Fruit fly (Drosophila melanogaster) whole organism, embryonic: Measurements from ENCODE around the gene Phs.

Source experiments
- Adf1 ChIP-seq: fragments of 200-800 bp; sonication (Bioruptor generic); IDR thresholded peaks from 2 replicates; pipeline ENCODE4 v1.3.6; 2022; ENCODE audit warnings: missing biosample characterization, missing genetic modification characterization
- Asciz ChIP-seq: fragments of 200-800 bp; sonication (Bioruptor generic); optimal IDR thresholded peaks from 2 replicates; lab custom pipeline; 2017; ENCODE audit warnings: missing biosample characterization, mild to moderate bottlenecking, missing genetic modification characterization, missing genetic modification reagents
- BEAF-32 ChIP-seq: fragments of 200-800 bp; sonication (Bioruptor generic); optimal IDR thresholded peaks from 3 replicates; lab custom pipeline; 2017; ENCODE audit warnings: missing biosample characterization, missing genetic modification characterization, mild to moderate bottlenecking, moderate library complexity, missing genetic modification reagents
- Bgb ChIP-seq: fragments of 200-800 bp; sonication (Bioruptor generic); IDR thresholded peaks from 2 replicates; pipeline ENCODE4 v1.3.6; 2022; ENCODE audit warnings: missing biosample characterization, missing genetic modification characterization; ENCODE audit not compliant: partially characterized antibody
- CG10654 ChIP-seq: fragments of 200-800 bp; sonication (Bioruptor generic); optimal IDR thresholded peaks from 2 replicates; lab custom pipeline; 2016; ENCODE audit warnings: missing biosample characterization, missing genetic modification characterization
- CG11093 ChIP-seq: fragments of 200-800 bp; sonication (Bioruptor generic); IDR thresholded peaks from 3 replicates; pipeline ENCODE4 v1.3.6; 2022; ENCODE audit warnings: missing biosample characterization, missing genetic modification characterization
- CG11696 ChIP-seq: fragments of 200-800 bp; sonication (Bioruptor generic); IDR thresholded peaks from 2 replicates; pipeline ENCODE4 v1.3.6; 2022; ENCODE audit warnings: missing biosample characterization, missing genetic modification characterization
- CG11723 ChIP-seq: fragments of 200-800 bp; sonication (Bioruptor generic); optimal IDR thresholded peaks from 2 replicates; lab custom pipeline; 2017; ENCODE audit warnings: missing biosample characterization, mild to moderate bottlenecking, missing genetic modification characterization
- CG12942 ChIP-seq: fragments of 200-800 bp; sonication (Bioruptor generic); optimal IDR thresholded peaks from 3 replicates; lab custom pipeline; 2016; ENCODE audit warnings: missing biosample characterization, missing genetic modification characterization
- CG13296 ChIP-seq: fragments of 200-800 bp; sonication (Bioruptor generic); optimal IDR thresholded peaks from 3 replicates; lab custom pipeline; 2018; ENCODE audit warnings: missing biosample characterization, mild to moderate bottlenecking, missing genetic modification characterization
- CG16813 ChIP-seq: fragments of 200-800 bp; sonication (Bioruptor generic); IDR thresholded peaks from 3 replicates; pipeline ENCODE4 v1.3.6; 2022; ENCODE audit warnings: missing biosample characterization, missing genetic modification characterization; ENCODE audit not compliant: partially characterized antibody
- CG17829 ChIP-seq: fragments of 200-800 bp; optimal IDR thresholded peaks from 2 replicates; lab custom pipeline; 2019; ENCODE audit warnings: missing biosample characterization, mild to moderate bottlenecking, missing genetic modification characterization, moderate library complexity
- CG30403 ChIP-seq: fragments of 200-800 bp; sonication (Bioruptor generic); optimal IDR thresholded peaks from 3 replicates; lab custom pipeline; 2016; ENCODE audit warnings: missing biosample characterization, missing genetic modification characterization
- CG31365 ChIP-seq: fragments of 200-800 bp; sonication (Bioruptor generic); optimal IDR thresholded peaks from 2 replicates; lab custom pipeline; 2018; ENCODE audit warnings: missing biosample characterization, mild to moderate bottlenecking, missing genetic modification characterization
- CG4282 ChIP-seq: fragments of 200-800 bp; sonication (Bioruptor generic); optimal IDR thresholded peaks from 2 replicates; lab custom pipeline; 2016; ENCODE audit warnings: missing biosample characterization, missing genetic modification characterization
- CG4328 ChIP-seq: fragments of 200-800 bp; sonication (Bioruptor generic); optimal IDR thresholded peaks from 3 replicates; lab custom pipeline; 2017; ENCODE audit warnings: missing biosample characterization, missing genetic modification reagents, missing genetic modification characterization
- CG4424 ChIP-seq: fragments of 200-800 bp; sonication (Bioruptor generic); optimal IDR thresholded peaks from 3 replicates; lab custom pipeline; 2016; ENCODE audit warnings: missing biosample characterization, missing genetic modification characterization
- CG4707 ChIP-seq: fragments of 200-800 bp; sonication (Bioruptor generic); optimal IDR thresholded peaks from 2 replicates; lab custom pipeline; 2018; ENCODE audit warnings: missing biosample characterization, mild to moderate bottlenecking, missing genetic modification characterization, moderate library complexity
- CG5953 ChIP-seq: fragments of 200-800 bp; sonication (Bioruptor generic); IDR thresholded peaks from 2 replicates; pipeline ENCODE4 v1.3.6; 2022; ENCODE audit warnings: missing biosample characterization, missing genetic modification characterization
- CG6854 ChIP-seq: fragments of 200-800 bp; sonication (Bioruptor generic); optimal IDR thresholded peaks from 3 replicates; lab custom pipeline; 2017; ENCODE audit warnings: missing biosample characterization, mild to moderate bottlenecking, missing genetic modification characterization
- CG7372 ChIP-seq: fragments of 200-800 bp; sonication (Bioruptor generic); IDR thresholded peaks from 2 replicates; pipeline ENCODE4 v1.3.6; 2022; ENCODE audit warnings: missing biosample characterization, missing genetic modification characterization
- CG7745 ChIP-seq: fragments of 200-800 bp; sonication (Bioruptor generic); optimal IDR thresholded peaks from 2 replicates; lab custom pipeline; 2018; ENCODE audit warnings: missing biosample characterization, mild to moderate bottlenecking, missing genetic modification characterization, moderate library complexity
- Dbx ChIP-seq: fragments of 200-800 bp; sonication (Bioruptor generic); IDR thresholded peaks from 3 replicates; pipeline ENCODE4 v1.3.6; 2022; ENCODE audit warnings: missing biosample characterization, missing genetic modification characterization
- Ets65A ChIP-seq: fragments of 200-800 bp; sonication (Bioruptor generic); peaks from one replicate; lab custom pipeline; 2016; ENCODE audit warnings: missing biosample characterization, missing genetic modification characterization
- HLH3B ChIP-seq: fragments of 200-800 bp; sonication (Bioruptor generic); IDR thresholded peaks from 2 replicates; pipeline ENCODE4 v1.3.6; 2022; ENCODE audit warnings: missing biosample characterization, missing genetic modification characterization
- Hsf ChIP-seq: fragments of 200-800 bp; sonication (Bioruptor generic); optimal IDR thresholded peaks from 3 replicates; lab custom pipeline; 2016; ENCODE audit warnings: missing biosample characterization, missing genetic modification characterization
- MESR4 ChIP-seq: fragments of 200-800 bp; sonication (Bioruptor generic); optimal IDR thresholded peaks from 2 replicates; lab custom pipeline; 2018; ENCODE audit warnings: missing biosample characterization, mild to moderate bottlenecking, missing genetic modification characterization, moderate library complexity
- Med ChIP-seq: fragments of 200-800 bp; sonication (Bioruptor generic); peaks from one replicate; lab custom pipeline; 2016; ENCODE audit warnings: missing biosample characterization, missing genetic modification characterization, mild to moderate bottlenecking, inconsistent platforms, moderate library complexity
- Mrtf ChIP-seq: fragments of 200-800 bp; sonication (Bioruptor generic); IDR thresholded peaks from 3 replicates; pipeline ENCODE4 v1.3.6; 2022; ENCODE audit warnings: missing biosample characterization, missing genetic modification characterization
- Nf-YC ChIP-seq: fragments of 200-800 bp; optimal IDR thresholded peaks from 3 replicates; lab custom pipeline; 2019; ENCODE audit warnings: missing biosample characterization, mild to moderate bottlenecking, missing genetic modification characterization, moderate library complexity
- Sry-β ChIP-seq: fragments of 200-800 bp; sonication (Bioruptor generic); optimal IDR thresholded peaks from 2 replicates; lab custom pipeline; 2018; ENCODE audit warnings: missing biosample characterization, mild to moderate bottlenecking, missing genetic modification characterization, moderate library complexity
- bcd ChIP-seq: fragments of 200-800 bp; sonication (Bioruptor generic); optimal IDR thresholded peaks from 2 replicates; lab custom pipeline; 2017; ENCODE audit warnings: missing biosample characterization, mild to moderate bottlenecking, missing genetic modification characterization
- bowl ChIP-seq: fragments of 200-800 bp; sonication (Bioruptor generic); IDR thresholded peaks from 2 replicates; pipeline ENCODE4 v1.3.6; 2022; ENCODE audit warnings: missing biosample characterization, missing genetic modification characterization
- cad ChIP-seq: fragments of >200 bp; optimal IDR thresholded peaks from 2 replicates; lab custom pipeline; 2017; ENCODE audit warnings: missing biosample characterization, missing genetic modification characterization
- cg ChIP-seq: fragments of 200-800 bp; sonication (Bioruptor generic); optimal IDR thresholded peaks from 3 replicates; lab custom pipeline; 2019; ENCODE audit warnings: missing biosample characterization, mild to moderate bottlenecking, missing genetic modification characterization, moderate library complexity
- chinmo ChIP-seq: fragments of 200-800 bp; sonication (Bioruptor generic); IDR thresholded peaks from 4 replicates; pipeline ENCODE4 v1.3.6; 2022; ENCODE audit warnings: missing biosample characterization, missing genetic modification characterization; ENCODE audit not compliant: partially characterized antibody
- crol ChIP-seq: fragments of 200-800 bp; sonication (Bioruptor generic); IDR thresholded peaks from 2 replicates; pipeline ENCODE4 v1.3.6; 2022; ENCODE audit warnings: missing biosample characterization, missing genetic modification characterization
- insv ChIP-seq, 2 experiments: fragments of 200-800 bp; sonication (Bioruptor generic); optimal IDR thresholded peaks; 3 replicates each; lab custom pipeline; 2016 to 2018; ENCODE audit warnings: missing biosample characterization in 2 of 2, missing genetic modification characterization in 2 of 2
- kay ChIP-seq: fragments of 200-800 bp; sonication (Bioruptor generic); optimal IDR thresholded peaks from 2 replicates; lab custom pipeline; 2016; ENCODE audit warnings: missing biosample characterization, missing genetic modification characterization
- knrl ChIP-seq: fragments of 200-800 bp; sonication (Bioruptor generic); IDR thresholded peaks from 3 replicates; pipeline ENCODE4 v1.3.6; 2022; ENCODE audit warnings: missing biosample characterization, missing genetic modification characterization; ENCODE audit not compliant: partially characterized antibody
- lilli ChIP-seq: fragments of 200-800 bp; sonication (Bioruptor generic); optimal IDR thresholded peaks from 3 replicates; lab custom pipeline; 2016; ENCODE audit warnings: missing biosample characterization, missing genetic modification characterization
- maf-S ChIP-seq: fragments of 200-800 bp; sonication (Bioruptor generic); optimal IDR thresholded peaks from 2 replicates; lab custom pipeline; 2016; ENCODE audit warnings: missing biosample characterization, missing genetic modification characterization
- run ChIP-seq: fragments of 200-800 bp; sonication (Bioruptor generic); optimal IDR thresholded peaks from 3 replicates; lab custom pipeline; 2018; ENCODE audit warnings: missing biosample characterization, mild to moderate bottlenecking, missing genetic modification characterization
- sens ChIP-seq: fragments of 200-800 bp; sonication (Bioruptor generic); peaks from one replicate; lab custom pipeline; 2016; ENCODE audit warnings: missing biosample characterization, missing genetic modification characterization
- slp2 ChIP-seq: fragments of 200-800 bp; sonication (Bioruptor generic); optimal IDR thresholded peaks from 2 replicates; lab custom pipeline; 2016; ENCODE audit warnings: missing biosample characterization, missing genetic modification characterization
- sob ChIP-seq: fragments of 200-800 bp; sonication (Bioruptor generic); IDR thresholded peaks from 2 replicates; pipeline ENCODE4 v1.3.6; 2022; ENCODE audit warnings: missing biosample characterization, missing genetic modification characterization
- sr ChIP-seq: fragments of 200-800 bp; sonication (Bioruptor generic); IDR thresholded peaks from 3 replicates; pipeline ENCODE4 v1.3.6; 2022; ENCODE audit warnings: missing biosample characterization, missing genetic modification characterization
- tna ChIP-seq: fragments of 200-800 bp; sonication (Bioruptor generic); IDR thresholded peaks from 2 replicates; pipeline ENCODE4 v1.3.6; 2022; ENCODE audit warnings: missing biosample characterization, missing genetic modification characterization; ENCODE audit not compliant: partially characterized antibody
- unc-4 ChIP-seq: fragments of 200-800 bp; sonication (Bioruptor generic); IDR thresholded peaks from 2 replicates; pipeline ENCODE4 v1.3.6; 2022; ENCODE audit warnings: missing biosample characterization, missing genetic modification characterization; ENCODE audit not compliant: partially characterized antibody
- vvl ChIP-seq: fragments of 200-800 bp; sonication (Bioruptor generic); IDR thresholded peaks from 2 replicates; pipeline ENCODE4 v1.3.6; 2022; ENCODE audit warnings: missing biosample characterization, missing genetic modification characterization
- wdn ChIP-seq: fragments of 200-800 bp; sonication (Bioruptor generic); IDR thresholded peaks from 2 replicates; pipeline ENCODE4 v1.3.6; 2022; ENCODE audit warnings: missing biosample characterization, missing genetic modification characterization

The Phs gene

dm6 chr3L:15624944-15625610 is 5.4 kb downstream of the Phs start (continued):
- TF ChIP-seq sens (GFP tag; lab: Kevin White, UChicago) (peak; percentile 68), CG13296 (GFP tag; lab: Kevin White, UChicago) (no peak), CG4328 (no peak), CG7372 (peak; percentile 98), Nf-YC (tag; lab: Kevin White, UChicago) (no peak), knrl (GFP tag; lab: Robert Waterston, UW) (no peak), Dbx (GFP tag; lab: Robert Waterston, UW) (no peak), Adf1 (GFP tag; lab: Robert Waterston, UW) (peak; percentile 66), CG6854 (GFP tag; lab: Kevin White, UChicago) (no peak), Ets65A (GFP tag; lab: Kevin White, UChicago) (no peak), run (tag; lab: Kevin White, UChicago) (no peak), sob (GFP tag; lab: Robert Waterston, UW) (no peak), CG12942 (no peak), maf-S (GFP tag; lab: Kevin White, UChicago) (no peak), CG4707 (no peak), CG5953 (GFP tag; lab: Robert Waterston, UW) (no peak), cad (GFP tag; lab: Kevin White, UChicago) (no peak), CG10654 (GFP tag; lab: Kevin White, UChicago) (no peak), crol (GFP tag; lab: Robert Waterston, UW) (peak; percentile 59), sr (no peak), slp2 (GFP tag; lab: Kevin White, UChicago) (no peak), Mrtf (GFP tag; lab: Robert Waterston, UW) (no peak), BEAF-32 (GFP tag; lab: Kevin White, UChicago) (no peak), kay (GFP tag; lab: Kevin White, UChicago) (no peak), Asciz (GFP tag; lab: Kevin White, UChicago) (no peak), MESR4 (GFP tag; lab: Kevin White, UChicago) (no peak), CG11696 (no peak), CG11093 (no peak), tna (GFP tag; lab: Robert Waterston, UW) (no peak), Sry-β (GFP tag; lab: Kevin White, UChicago) (no peak), CG11723 (GFP tag; lab: Kevin White, UChicago) (no peak), insv (GFP tag; optimal IDR thresholded peaks at IDR 0.05; lab: Kevin White, UChicago) (no peak), unc-4 (GFP tag; lab: Robert Waterston, UW) (no peak), CG16813 (no peak), bcd (GFP tag; lab: Kevin White, UChicago) (no peak), bowl (GFP tag; lab: Robert Waterston, UW) (0 out of 2 replicates have a peak, but pooled peaks have one; percentile 16), vvl (GFP tag; lab: Robert Waterston, UW) (0 out of 2 replicates have a peak, but pooled peaks have one; percentile 31), CG17829 (tag; lab: Kevin White, UChicago) (no peak), CG30403 (GFP tag; lab: Kevin White, UChicago) (no peak), CG31365 (tag; lab: Kevin White, UChicago) (no peak), Med (GFP tag; lab: Kevin White, UChicago) (peak; percentile 60), Hsf (GFP tag; lab: Kevin White, UChicago) (no peak), HLH3B (GFP tag; lab: Robert Waterston, UW) (no peak), CG4424 (GFP tag; lab: Kevin White, UChicago) (no peak), CG4282 (no peak), lilli (GFP tag; lab: Kevin White, UChicago) (no peak), cg (GFP tag; lab: Kevin White, UChicago) (peak; percentile 67), wdn (GFP tag; lab: Robert Waterston, UW) (0 out of 2 replicates have a peak, but pooled peaks have one; percentile 19), Bgb (GFP tag; lab: Robert Waterston, UW) (no peak), chinmo (GFP tag; lab: Robert Waterston, UW) (peak; percentile 93), CG7745 (tag; lab: Kevin White, UChicago) (no peak)
